Fruit fly (Drosophila melanogaster) whole organism, embryonic: ENCODE results near the gene CG9626.

ENCODE experiments used
- Asciz ChIP-seq: fragments of 200-800 bp; sonication (Bioruptor generic); optimal IDR thresholded peaks from 2 replicates; lab custom pipeline; 2017; ENCODE audit warnings: missing biosample characterization, mild to moderate bottlenecking, missing genetic modification characterization, missing genetic modification reagents
- B-H2 ChIP-seq: fragments of 200-800 bp; sonication (Bioruptor generic); optimal IDR thresholded peaks from 2 replicates; lab custom pipeline; 2018; ENCODE audit warnings: missing biosample characterization, mild to moderate bottlenecking, missing genetic modification characterization
- CG10209 ChIP-seq: fragments of 200-800 bp; sonication (Bioruptor generic); optimal IDR thresholded peaks from 3 replicates; lab custom pipeline; 2017; ENCODE audit warnings: missing biosample characterization, mild to moderate bottlenecking, missing genetic modification characterization, missing genetic modification reagents
- CG11456 ChIP-seq: fragments of 200-800 bp; sonication (Bioruptor generic); IDR thresholded peaks from 3 replicates; pipeline ENCODE4 v1.3.6; 2022; ENCODE audit warnings: missing biosample characterization, missing genetic modification characterization
- CG12104 ChIP-seq: fragments of 200-800 bp; sonication (Bioruptor generic); optimal IDR thresholded peaks from 3 replicates; lab custom pipeline; 2016; ENCODE audit warnings: missing biosample characterization, missing genetic modification characterization
- CG12219 ChIP-seq: fragments of 200-800 bp; sonication (Bioruptor generic); optimal IDR thresholded peaks from 3 replicates; lab custom pipeline; 2018; ENCODE audit warnings: missing biosample characterization, mild to moderate bottlenecking, missing genetic modification characterization
- CG12659 ChIP-seq: fragments of 200-800 bp; sonication (Bioruptor generic); optimal IDR thresholded peaks from 3 replicates; lab custom pipeline; 2017; ENCODE audit warnings: mild to moderate bottlenecking, missing biosample characterization, missing genetic modification reagents, missing genetic modification characterization
- CG13287 ChIP-seq: fragments of 200-800 bp; sonication (Bioruptor generic); IDR thresholded peaks from 2 replicates; pipeline ENCODE4 v1.3.6; 2022; ENCODE audit warnings: missing biosample characterization, missing genetic modification characterization; ENCODE audit not compliant: partially characterized antibody
- CG13424 ChIP-seq: fragments of 200-800 bp; sonication (Bioruptor generic); optimal IDR thresholded peaks from 2 replicates; lab custom pipeline; 2019; ENCODE audit warnings: missing biosample characterization, mild to moderate bottlenecking, missing genetic modification characterization, moderate library complexity
- CG1529 ChIP-seq: fragments of 200-800 bp; sonication (Bioruptor generic); optimal IDR thresholded peaks from 3 replicates; lab custom pipeline; 2018; ENCODE audit warnings: missing biosample characterization, missing genetic modification characterization
- CG17385 ChIP-seq: fragments of 200-800 bp; sonication (Bioruptor generic); optimal IDR thresholded peaks from 3 replicates; lab custom pipeline; 2018; ENCODE audit warnings: missing biosample characterization, mild to moderate bottlenecking, missing genetic modification characterization
- CG18011 ChIP-seq: fragments of 200-800 bp; sonication (Bioruptor generic); optimal IDR thresholded peaks from 2 replicates; lab custom pipeline; 2017; ENCODE audit warnings: missing biosample characterization, missing genetic modification characterization, mild to moderate bottlenecking, moderate library complexity, missing genotype
- CG2875 ChIP-seq: fragments of 200-800 bp; sonication (Bioruptor generic); optimal IDR thresholded peaks from 2 replicates; lab custom pipeline; 2017; ENCODE audit warnings: missing biosample characterization, mild to moderate bottlenecking, missing genetic modification characterization, missing genetic modification reagents
- CG32772 ChIP-seq: fragments of 200-800 bp; sonication (Bioruptor generic); IDR thresholded peaks from 2 replicates; pipeline ENCODE4 v1.3.6; 2022; ENCODE audit warnings: missing biosample characterization, missing genetic modification characterization
- CG34376 ChIP-seq: fragments of 200-800 bp; sonication (Bioruptor generic); optimal IDR thresholded peaks from 2 replicates; lab custom pipeline; 2018; ENCODE audit warnings: missing biosample characterization, mild to moderate bottlenecking, missing genetic modification characterization
- CG3726 ChIP-seq: fragments of 200-800 bp; sonication (Bioruptor generic); IDR thresholded peaks from 3 replicates; pipeline ENCODE4, ENCODE4 v1.3.6; 2022; ENCODE audit warnings: missing biosample characterization, missing genetic modification characterization
- CG5180 ChIP-seq: fragments of 200-800 bp; sonication (Bioruptor generic); optimal IDR thresholded peaks from 3 replicates; lab custom pipeline; 2017; ENCODE audit warnings: missing biosample characterization, missing genetic modification characterization, mild to moderate bottlenecking, moderate library complexity, missing genetic modification reagents
- CG7372 ChIP-seq: fragments of 200-800 bp; sonication (Bioruptor generic); IDR thresholded peaks from 2 replicates; pipeline ENCODE4 v1.3.6; 2022; ENCODE audit warnings: missing biosample characterization, missing genetic modification characterization
- CG7556 ChIP-seq: fragments of 200-800 bp; sonication (Bioruptor generic); optimal IDR thresholded peaks from 2 replicates; lab custom pipeline; 2017; ENCODE audit warnings: missing biosample characterization, mild to moderate bottlenecking, missing genetic modification characterization
- CG7928 ChIP-seq: fragments of 200-800 bp; sonication (Bioruptor generic); optimal IDR thresholded peaks from 2 replicates; lab custom pipeline; 2017; ENCODE audit warnings: missing biosample characterization, mild to moderate bottlenecking, missing genetic modification characterization
- CG9215 ChIP-seq: fragments of 200-800 bp; sonication (Bioruptor generic); IDR thresholded peaks from 2 replicates; pipeline ENCODE4 v1.3.6; 2022; ENCODE audit warnings: missing biosample characterization, missing genetic modification characterization
- D19A ChIP-seq: fragments of 200-800 bp; optimal IDR thresholded peaks from 3 replicates; lab custom pipeline; 2019; ENCODE audit warnings: missing biosample characterization, mild to moderate bottlenecking, missing genetic modification characterization, moderate library complexity
- Doc2 ChIP-seq: fragments of 200-800 bp; sonication (Bioruptor generic); IDR thresholded peaks from 2 replicates; pipeline ENCODE4 v1.3.6; 2022; ENCODE audit warnings: missing biosample characterization, missing genetic modification characterization
- Fer2 ChIP-seq: fragments of 200-800 bp; sonication (Bioruptor generic); optimal IDR thresholded peaks from 2 replicates; lab custom pipeline; 2018; ENCODE audit warnings: missing biosample characterization, mild to moderate bottlenecking, missing genetic modification characterization, moderate library complexity
- Gsc ChIP-seq: fragments of 200-800 bp; sonication (Bioruptor generic); IDR thresholded peaks from 2 replicates; pipeline ENCODE4 v1.3.6; 2022; ENCODE audit warnings: missing biosample characterization, missing genetic modification characterization
- Gug ChIP-seq: fragments of 200-800 bp; sonication (Bioruptor generic); IDR thresholded peaks from 4 replicates; pipeline ENCODE4 v1.3.6; 2022; ENCODE audit warnings: missing biosample characterization, missing genetic modification characterization
- Hmr ChIP-seq: fragments of 200-800 bp; sonication (Bioruptor generic); optimal IDR thresholded peaks from 3 replicates; lab custom pipeline; 2017; ENCODE audit warnings: mild to moderate bottlenecking, missing biosample characterization, missing genetic modification reagents, missing genetic modification characterization
- Oaz ChIP-seq: fragments of 200-800 bp; sonication (Bioruptor generic); IDR thresholded peaks from 2 replicates; pipeline ENCODE4 v1.3.6; 2022; ENCODE audit warnings: missing biosample characterization, missing genetic modification characterization
- Sox100B ChIP-seq: fragments of 200-800 bp; sonication (Bioruptor generic); optimal IDR thresholded peaks from 3 replicates; lab custom pipeline; 2018; ENCODE audit warnings: missing biosample characterization, mild to moderate bottlenecking, missing genetic modification characterization
- abd-A ChIP-seq: fragments of 200-800 bp; sonication (Bioruptor generic); optimal IDR thresholded peaks from 3 replicates; lab custom pipeline; 2019; ENCODE audit warnings: missing biosample characterization, mild to moderate bottlenecking, missing genetic modification characterization, moderate library complexity
- ara ChIP-seq: fragments of 200-800 bp; sonication (Bioruptor generic); IDR thresholded peaks from 2 replicates; pipeline ENCODE4 v1.3.6; 2022; ENCODE audit warnings: missing biosample characterization, missing genetic modification characterization
- bbx ChIP-seq: fragments of 200-800 bp; sonication (Bioruptor generic); IDR thresholded peaks from 2 replicates; pipeline ENCODE4 v1.3.6; 2022; ENCODE audit warnings: missing biosample characterization, missing genetic modification characterization; ENCODE audit not compliant: partially characterized antibody
- exex ChIP-seq: fragments of 200-800 bp; sonication (Bioruptor generic); optimal IDR thresholded peaks from 4 replicates; lab custom pipeline; 2018; ENCODE audit warnings: missing biosample characterization, mild to moderate bottlenecking, missing genetic modification characterization, moderate library complexity
- fru ChIP-seq: fragments of >200 bp; optimal IDR thresholded peaks from 2 replicates; lab custom pipeline; 2017
- gce ChIP-seq: fragments of 200-800 bp; sonication (Bioruptor generic); IDR thresholded peaks from 3 replicates; pipeline ENCODE4 v1.3.6; 2022; ENCODE audit warnings: missing biosample characterization, missing genetic modification characterization
- lab ChIP-seq: fragments of 200-800 bp; sonication (Bioruptor generic); optimal IDR thresholded peaks from 3 replicates; lab custom pipeline; 2017; ENCODE audit warnings: missing biosample characterization, missing genetic modification characterization, mild to moderate bottlenecking, moderate library complexity, missing genetic modification reagents
- lov ChIP-seq, 2 experiments: fragments of 200-800 bp in 1 of 2; fragments of >200 bp in 1 of 2; sonication (Bioruptor generic) in 1 of 2; IDR thresholded peaks in 1 of 2; optimal IDR thresholded peaks in 1 of 2; 2 replicates in 1 of 2; 3 replicates in 1 of 2; pipeline versions ENCODE4 v1.3.6 to Lab custom; 2017 to 2022; ENCODE audit warnings: missing biosample characterization in 1 of 2, missing genetic modification characterization in 1 of 2
- mld ChIP-seq: fragments of 200-800 bp; sonication (Bioruptor generic); IDR thresholded peaks from 3 replicates; pipeline ENCODE4 v1.3.6; 2022; ENCODE audit warnings: missing biosample characterization, missing genetic modification characterization; ENCODE audit not compliant: partially characterized antibody
- onecut ChIP-seq: fragments of 200-800 bp; sonication (Bioruptor generic); IDR thresholded peaks from 2 replicates; pipeline ENCODE4 v1.3.6; 2022; ENCODE audit warnings: missing biosample characterization, missing genetic modification characterization
- pho ChIP-seq: fragments of 200-800 bp; sonication (Bioruptor generic); optimal IDR thresholded peaks from 2 replicates; lab custom pipeline; 2016; ENCODE audit warnings: missing biosample characterization, missing genetic modification characterization
- pzg ChIP-seq: fragments of 200-800 bp; sonication (Bioruptor generic); optimal IDR thresholded peaks from 3 replicates; lab custom pipeline; 2018; ENCODE audit warnings: missing biosample characterization, mild to moderate bottlenecking, missing genetic modification characterization, moderate library complexity
- salm ChIP-seq: fragments of 200-800 bp; sonication (Bioruptor generic); optimal IDR thresholded peaks from 2 replicates; lab custom pipeline; 2018; ENCODE audit warnings: missing biosample characterization, mild to moderate bottlenecking, missing genetic modification characterization
- sens ChIP-seq: fragments of 200-800 bp; sonication (Bioruptor generic); peaks from one replicate; lab custom pipeline; 2016; ENCODE audit warnings: missing biosample characterization, missing genetic modification characterization
- seq ChIP-seq: fragments of 200-800 bp; sonication (Bioruptor generic); IDR thresholded peaks from 2 replicates; pipeline ENCODE4 v1.3.6; 2022; ENCODE audit warnings: missing biosample characterization, missing genetic modification characterization
- so ChIP-seq: fragments of 200-800 bp; sonication (Bioruptor generic); IDR thresholded peaks from 3 replicates; pipeline ENCODE4 v1.3.6; 2022; ENCODE audit warnings: missing biosample characterization, missing genetic modification characterization
- tup ChIP-seq: fragments of 200-800 bp; sonication (Bioruptor generic); optimal IDR thresholded peaks from 2 replicates; lab custom pipeline; 2016; ENCODE audit warnings: missing biosample characterization, mild to moderate bottlenecking, missing genetic modification characterization, moderate library complexity
- unpg ChIP-seq: fragments of 200-800 bp; sonication (Bioruptor generic); optimal IDR thresholded peaks from 3 replicates; lab custom pipeline; 2018; ENCODE audit warnings: missing biosample characterization, mild to moderate bottlenecking, missing genetic modification characterization, moderate library complexity
- yki ChIP-seq: fragments of >200 bp; optimal IDR thresholded peaks from 3 replicates; lab custom pipeline; 2018

The CG9626 gene

dm6 chr3R:8317215-8317614, 16.4 kb upstream of the CG9626 start, which contains the start of gene Ctr1B (continued):
- TF ChIP-seq Oaz (GFP tag; lab: Robert Waterston, UW): no peak
- TF ChIP-seq, all 482 proteins: peak for 8

- TF ChIP-seq ara (GFP tag; lab: Robert Waterston, UW): no peak
- no peak for TF ChIP-seq CG12104
- TF ChIP-seq CG7928 (GFP tag; lab: Kevin White, UChicago): no peak
- no peak for TF ChIP-seq Hmr (GFP tag; lab: Kevin White, UChicago)
- TF ChIP-seq CG34376 (GFP tag; lab: Kevin White, UChicago): no peak
- TF ChIP-seq CG1529: no peak
- TF ChIP-seq Doc2: no peak
- peak; percentile 25 for TF ChIP-seq CG12659
- no peak for TF ChIP-seq CG32772 (GFP tag; lab: Robert Waterston, UW)
- TF ChIP-seq CG12219 (GFP tag; lab: Kevin White, UChicago): no peak
- no peak for TF ChIP-seq CG11456 (GFP tag; lab: Robert Waterston, UW)
- no peak for TF ChIP-seq pho (GFP tag; lab: Kevin White, UChicago)
- TF ChIP-seq CG2875 (GFP tag; lab: Kevin White, UChicago): no peak
- no peak for TF ChIP-seq B-H2 (GFP tag; lab: Kevin White, UChicago)
- TF ChIP-seq gce: no peak
- TF ChIP-seq CG3726: no peak
- TF ChIP-seq CG17385: no peak
- TF ChIP-seq Gug: no peak
- TF ChIP-seq salm (tag; lab: Kevin White, UChicago): no peak
- no peak for TF ChIP-seq abd-A
- no peak for TF ChIP-seq CG7556 (GFP tag; lab: Kevin White, UChicago)
- TF ChIP-seq fru (lab: Kevin White, UChicago): no peak
- no peak for TF ChIP-seq CG9215 (GFP tag; lab: Robert Waterston, UW)
- TF ChIP-seq CG13287: peak; percentile 44; the same call in 1 of the 2 replicates
- TF ChIP-seq mld (GFP tag; lab: Robert Waterston, UW): no peak
- no peak for TF ChIP-seq CG18011
- TF ChIP-seq unpg (GFP tag; lab: Kevin White, UChicago): no peak
- no peak for TF ChIP-seq onecut
- TF ChIP-seq bbx: no peak
- TF ChIP-seq Asciz (GFP tag; lab: Kevin White, UChicago): no peak
- TF ChIP-seq lov (optimal IDR thresholded peaks at IDR 0.05; lab: Kevin White, UChicago): no peak
- no peak for TF ChIP-seq lov (GFP tag; IDR thresholded peaks at IDR 0.05; lab: Robert Waterston, UW)
- no peak for TF ChIP-seq yki (lab: Kevin White, UChicago)
- peak; percentile 74 for TF ChIP-seq pzg (GFP tag; lab: Kevin White, UChicago)
- no peak for TF ChIP-seq sens (GFP tag; lab: Kevin White, UChicago)
- no peak for TF ChIP-seq D19A
- TF ChIP-seq lab: no peak
- no peak for TF ChIP-seq CG13424 (tag; lab: Kevin White, UChicago)
- TF ChIP-seq CG7372 (GFP tag; lab: Robert Waterston, UW): no peak
- TF ChIP-seq Sox100B (GFP tag; lab: Kevin White, UChicago): no peak
- TF ChIP-seq seq: no peak
- TF ChIP-seq Fer2 (tag; lab: Kevin White, UChicago): no peak
- no peak for TF ChIP-seq CG10209
- no peak for TF ChIP-seq exex
- TF ChIP-seq Gsc (GFP tag; lab: Robert Waterston, UW): no peak
- no peak for TF ChIP-seq tup (GFP tag; lab: Kevin White, UChicago)
- TF ChIP-seq so (GFP tag; lab: Robert Waterston, UW): no peak
- no peak for TF ChIP-seq CG5180 (GFP tag; lab: Kevin White, UChicago)
Measured at dm6 chr3R:8316344-8317105, 15.7 kb upstream of the CG9626 start, which contains the start of gene Coq2. Coq2 (minus strand) TSS chr3R:8316543.
